Worm (Caenorhabditis elegans): Measurements from ENCODE around the gene C14C10.5.

DNA sequence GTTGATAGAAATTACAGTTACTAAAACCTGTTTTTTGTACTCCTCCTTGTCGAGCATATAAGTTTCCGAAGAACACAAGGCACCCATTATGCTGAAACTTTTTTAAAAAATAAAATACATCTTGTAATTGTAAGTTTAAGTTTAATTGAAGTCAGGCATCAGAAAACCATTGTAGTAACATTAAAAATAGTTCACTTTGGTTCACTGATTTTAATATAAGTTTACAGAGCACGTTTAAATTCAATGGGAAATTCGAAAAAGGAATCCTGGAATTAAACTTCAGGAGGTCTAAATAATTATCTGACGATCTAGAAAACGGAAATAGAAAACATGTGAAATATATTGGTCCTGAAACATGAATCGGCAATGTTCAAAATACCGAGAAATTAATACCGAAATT is 40.4 kb downstream of the C14C10.5 start, which contains the start of gene gpa-8:
- no peak for TF ChIP-seq dao-5 (tag; optimal IDR thresholded peaks at IDR 0.05)
- no peak for TF ChIP-seq W03F9.2 (tag; optimal IDR thresholded peaks at IDR 0.05)
- TF ChIP-seq him-1 (tag; optimal IDR thresholded peaks at IDR 0.05): no peak

All from whole organism, L4/young adult.